Worm (Caenorhabditis elegans) whole organism, L1 larva: ENCODE measurements around the gene sma-5.

Source experiments
- ama-1 ChIP-seq: fragments of 150-350 bp; optimal IDR thresholded peaks from 2 replicates; lab custom pipeline; 2014
- ceh-82 ChIP-seq, 3 experiments: fragments of 150-350 bp in 1 of 3; sonication (generic microtip) in 2 of 3; optimal IDR thresholded peaks; 2 replicates each; lab custom pipeline; 2014 to 2017; ENCODE audit warnings: missing biosample characterization in 3 of 3, missing genetic modification characterization in 3 of 3
- elt-2 ChIP-seq: sonication (generic microtip); optimal IDR thresholded peaks from 2 replicates; lab custom pipeline; 2016; ENCODE audit warnings: missing genetic modification characterization, mild to moderate bottlenecking, inconsistent platforms, missing compliant biosample characterization, missing genetic modification reagents
- fkh-10 ChIP-seq: sonication (generic microtip); optimal IDR thresholded peaks from 2 replicates; lab custom pipeline; 2017; ENCODE audit warnings: missing biosample characterization, missing genetic modification reagents, missing genetic modification characterization
- irx-1 ChIP-seq: sonication (generic microtip); optimal IDR thresholded peaks from 2 replicates; lab custom pipeline; 2016; ENCODE audit warnings: missing genetic modification characterization, missing compliant biosample characterization
- jun-1 ChIP-seq: fragments of 150-350 bp; optimal IDR thresholded peaks from 2 replicates; lab custom pipeline; 2014; ENCODE audit warnings: missing biosample characterization, missing genetic modification reagents, missing genetic modification characterization
- lin-39 ChIP-seq: fragments of 150-350 bp; optimal IDR thresholded peaks from 2 replicates; lab custom pipeline; 2014; ENCODE audit warnings: missing biosample characterization, missing genetic modification reagents, missing genetic modification characterization
- nhr-11 ChIP-seq: fragments of 150-350 bp; optimal IDR thresholded peaks from 2 replicates; lab custom pipeline; 2014; ENCODE audit warnings: missing biosample characterization, missing genetic modification characterization
- nhr-237 ChIP-seq: fragments of 150-350 bp; optimal IDR thresholded peaks from 2 replicates; lab custom pipeline; 2014; ENCODE audit warnings: missing biosample characterization, missing genetic modification characterization
- nhr-76 ChIP-seq: sonication (generic microtip); optimal IDR thresholded peaks from 2 replicates; lab custom pipeline; 2017; ENCODE audit warnings: missing biosample characterization, missing genetic modification characterization
- nhr-90 ChIP-seq: sonication (generic microtip); optimal IDR thresholded peaks from 2 replicates; lab custom pipeline; 2016; ENCODE audit warnings: mild to moderate bottlenecking, missing genetic modification characterization, missing compliant biosample characterization; ENCODE audit not compliant: poor library complexity
- sptf-1 ChIP-seq: fragments of 150-350 bp; optimal IDR thresholded peaks from 2 replicates; lab custom pipeline; 2014; ENCODE audit warnings: missing biosample characterization, missing genetic modification characterization
- zag-1 ChIP-seq: fragments of 150-350 bp; optimal IDR thresholded peaks from 2 replicates; lab custom pipeline; 2014; ENCODE audit warnings: missing biosample characterization, missing genetic modification characterization
- ztf-11 ChIP-seq, 2 experiments: sonication (generic microtip); optimal IDR thresholded peaks; 2 replicates each; lab custom pipeline; 2016 to 2017; ENCODE audit warnings: missing genetic modification characterization in 2 of 2, missing biosample characterization in 1 of 2, missing compliant biosample characterization in 1 of 2

ce11 chrX:12017908-12018479 is 12.6 kb upstream of the sma-5 start, which contains the start of the genes nmat-1 and ucr-2.1:
- TF ChIP-seq nhr-237 (tag; lab: Kevin White, UChicago) (peak; percentile 35), nhr-90 (tag; lab: Kevin White, UChicago) (peak; percentile 89), sptf-1 (no peak), fkh-10 (no peak), zag-1 (tag; lab: Kevin White, UChicago) (no peak), nhr-11 (tag; lab: Kevin White, UChicago) (no peak), irx-1 (tag; lab: Kevin White, UChicago) (peak; percentile 57), jun-1 (tag; lab: Kevin White, UChicago) (peak; percentile 54), ama-1 (no peak), ceh-82 (tag; optimal IDR thresholded peaks at IDR 0.05; lab: Kevin White, UChicago) (peak; percentile 23 to 71 (median 30)), nhr-76 (tag; lab: Kevin White, UChicago) (no peak), lin-39 (no peak), elt-2 (peak; percentile 81), ztf-11 (tag; optimal IDR thresholded peaks at IDR 0.05; lab: Kevin White, UChicago) (peak in 1 of 2 experiments; percentile 38)
